Fruit fly (Drosophila melanogaster) whole organism, embryonic: Measurements from ENCODE around the gene Xe7.
A peak's percentile ranks its signal among the peaks of the same experiment; 100 is the strongest.

Experiments
- Abd-B ChIP-seq: fragments of 200-800 bp; sonication (Bioruptor generic); optimal IDR thresholded peaks from 2 replicates; lab custom pipeline; 2018; ENCODE audit warnings: missing biosample characterization, mild to moderate bottlenecking, missing genetic modification characterization, moderate library complexity
- Aef1 ChIP-seq: fragments of 200-800 bp; sonication (Bioruptor generic); IDR thresholded peaks from 3 replicates; pipeline ENCODE4 v1.3.6; 2022; ENCODE audit warnings: missing biosample characterization, missing genetic modification characterization
- Atf6 ChIP-seq: fragments of 200-800 bp; sonication (Bioruptor generic); IDR thresholded peaks from 2 replicates; pipeline ENCODE4 v1.3.6; 2022; ENCODE audit warnings: missing biosample characterization, missing genetic modification characterization
- CG1024 ChIP-seq: fragments of 200-800 bp; sonication (Bioruptor generic); IDR thresholded peaks from 2 replicates; pipeline ENCODE4 v1.3.6; 2022; ENCODE audit warnings: missing biosample characterization, missing genetic modification characterization
- CG10366 ChIP-seq: fragments of 200-800 bp; sonication (Bioruptor generic); IDR thresholded peaks from 2 replicates; pipeline ENCODE4 v1.3.6; 2022; ENCODE audit warnings: missing biosample characterization, missing genetic modification characterization
- CG10654 ChIP-seq: fragments of 200-800 bp; sonication (Bioruptor generic); optimal IDR thresholded peaks from 2 replicates; lab custom pipeline; 2016; ENCODE audit warnings: missing biosample characterization, missing genetic modification characterization
- CG11504 ChIP-seq: fragments of 200-800 bp; sonication (Bioruptor generic); optimal IDR thresholded peaks from 3 replicates; lab custom pipeline; 2019; ENCODE audit warnings: missing biosample characterization, mild to moderate bottlenecking, missing genetic modification characterization, moderate library complexity
- CG13775 ChIP-seq: fragments of 200-800 bp; sonication (Bioruptor generic); optimal IDR thresholded peaks from 3 replicates; lab custom pipeline; 2017; ENCODE audit warnings: missing biosample characterization, mild to moderate bottlenecking, missing genetic modification characterization
- CG14050 ChIP-seq: fragments of 200-800 bp; sonication (Bioruptor generic); IDR thresholded peaks from 3 replicates; pipeline ENCODE4 v1.3.6; 2022; ENCODE audit warnings: missing biosample characterization, missing genetic modification characterization
- CG14441 ChIP-seq: fragments of 200-800 bp; sonication (Bioruptor generic); IDR thresholded peaks from 2 replicates; pipeline ENCODE4 v1.3.6; 2022; ENCODE audit warnings: missing biosample characterization, missing genetic modification characterization
- CG16863 ChIP-seq: fragments of 200-800 bp; sonication (Bioruptor generic); optimal IDR thresholded peaks from 3 replicates; lab custom pipeline; 2016; ENCODE audit warnings: missing biosample characterization, missing genetic modification characterization
- CG17359 ChIP-seq: fragments of 200-800 bp; sonication (Bioruptor generic); optimal IDR thresholded peaks from 3 replicates; lab custom pipeline; 2018; ENCODE audit warnings: missing biosample characterization, mild to moderate bottlenecking, missing genetic modification characterization, moderate library complexity
- CG30020 ChIP-seq: fragments of 200-800 bp; optimal IDR thresholded peaks from 2 replicates; lab custom pipeline; 2019; ENCODE audit warnings: missing biosample characterization, mild to moderate bottlenecking, missing genetic modification characterization, moderate library complexity
- CG34422 ChIP-seq: fragments of 200-800 bp; sonication (Bioruptor generic); IDR thresholded peaks from 3 replicates; pipeline ENCODE4 v1.3.6; 2022; ENCODE audit warnings: missing biosample characterization, missing genetic modification characterization
- CG5953 ChIP-seq: fragments of 200-800 bp; sonication (Bioruptor generic); IDR thresholded peaks from 2 replicates; pipeline ENCODE4 v1.3.6; 2022; ENCODE audit warnings: missing biosample characterization, missing genetic modification characterization
- CG6175 ChIP-seq: fragments of 200-800 bp; sonication (Bioruptor generic); IDR thresholded peaks from 3 replicates; pipeline ENCODE4 v1.3.6; 2022; ENCODE audit warnings: missing biosample characterization, missing genetic modification characterization
- CG7271 ChIP-seq: fragments of 200-800 bp; sonication (Bioruptor generic); optimal IDR thresholded peaks from 2 replicates; lab custom pipeline; 2018; ENCODE audit warnings: missing biosample characterization, mild to moderate bottlenecking, missing genetic modification characterization, moderate library complexity
- CG7357 ChIP-seq: fragments of 200-800 bp; sonication (Bioruptor generic); IDR thresholded peaks from 3 replicates; pipeline ENCODE4 v1.3.6; 2022; ENCODE audit warnings: missing biosample characterization, missing genetic modification characterization
- CG7963 ChIP-seq: fragments of 200-800 bp; sonication (Bioruptor generic); IDR thresholded peaks from 3 replicates; pipeline ENCODE4 v1.3.6; 2022; ENCODE audit warnings: missing biosample characterization, missing genetic modification characterization; ENCODE audit not compliant: partially characterized antibody
- CG9215 ChIP-seq: fragments of 200-800 bp; sonication (Bioruptor generic); IDR thresholded peaks from 2 replicates; pipeline ENCODE4 v1.3.6; 2022; ENCODE audit warnings: missing biosample characterization, missing genetic modification characterization
- CG9609 ChIP-seq: fragments of 200-800 bp; sonication (Bioruptor generic); optimal IDR thresholded peaks from 3 replicates; lab custom pipeline; 2016; ENCODE audit warnings: missing biosample characterization, missing genetic modification characterization
- CG9932 ChIP-seq: fragments of 200-800 bp; sonication (Bioruptor generic); IDR thresholded peaks from 2 replicates; pipeline ENCODE4 v1.3.6; 2022; ENCODE audit warnings: missing biosample characterization, missing genetic modification characterization
- Chrac-16 ChIP-seq: fragments of 200-800 bp; sonication (Bioruptor generic); optimal IDR thresholded peaks from 3 replicates; lab custom pipeline; 2016; ENCODE audit warnings: missing biosample characterization, missing genetic modification characterization
- CrebB ChIP-seq: fragments of 200-800 bp; sonication (Bioruptor generic); optimal IDR thresholded peaks from 3 replicates; lab custom pipeline; 2018; ENCODE audit warnings: missing biosample characterization, mild to moderate bottlenecking, missing genetic modification characterization
- E2f2 ChIP-seq: fragments of 200-800 bp; sonication (Bioruptor generic); IDR thresholded peaks from 2 replicates; pipeline ENCODE4 v1.3.6; 2022; ENCODE audit warnings: missing biosample characterization, missing genetic modification characterization
- Eip74EF ChIP-seq, 2 experiments: fragments of 200-800 bp in 1 of 2; fragments of >200 bp in 1 of 2; sonication (Bioruptor generic) in 1 of 2; optimal IDR thresholded peaks; 2 replicates each; lab custom pipeline; 2017 to 2019; ENCODE audit warnings: missing biosample characterization in 2 of 2, missing genetic modification characterization in 2 of 2, mild to moderate bottlenecking in 1 of 2, moderate library complexity in 1 of 2
- Ets97D ChIP-seq: fragments of 200-800 bp; sonication (Bioruptor generic); optimal IDR thresholded peaks from 3 replicates; lab custom pipeline; 2016; ENCODE audit warnings: missing biosample characterization, missing genetic modification characterization
- Fer2 ChIP-seq: fragments of 200-800 bp; sonication (Bioruptor generic); optimal IDR thresholded peaks from 2 replicates; lab custom pipeline; 2018; ENCODE audit warnings: missing biosample characterization, mild to moderate bottlenecking, missing genetic modification characterization, moderate library complexity
- Fer3 ChIP-seq: fragments of 200-800 bp; sonication (Bioruptor generic); optimal IDR thresholded peaks from 2 replicates; lab custom pipeline; 2018; ENCODE audit warnings: missing biosample characterization, mild to moderate bottlenecking, missing genetic modification characterization, moderate library complexity
- MESR4 ChIP-seq: fragments of 200-800 bp; sonication (Bioruptor generic); optimal IDR thresholded peaks from 2 replicates; lab custom pipeline; 2018; ENCODE audit warnings: missing biosample characterization, mild to moderate bottlenecking, missing genetic modification characterization, moderate library complexity
- NK7.1 ChIP-seq: fragments of 200-800 bp; sonication (Bioruptor generic); optimal IDR thresholded peaks from 3 replicates; lab custom pipeline; 2016; ENCODE audit warnings: missing biosample characterization, missing genetic modification characterization
- Oli ChIP-seq: fragments of 200-800 bp; sonication (Bioruptor generic); optimal IDR thresholded peaks from 2 replicates; lab custom pipeline; 2018; ENCODE audit warnings: missing biosample characterization, mild to moderate bottlenecking, missing genetic modification characterization, moderate library complexity
- Ptx1 ChIP-seq: fragments of 200-800 bp; sonication (Bioruptor generic); IDR thresholded peaks from 2 replicates; pipeline ENCODE4 v1.3.6; 2022; ENCODE audit warnings: missing biosample characterization, missing genetic modification characterization
- Tbp ChIP-seq: fragments of >200 bp; optimal IDR thresholded peaks from 2 replicates; lab custom pipeline; 2018; ENCODE audit warnings: missing biosample characterization, missing genetic modification characterization
- cato ChIP-seq: fragments of 200-800 bp; sonication (Bioruptor generic); optimal IDR thresholded peaks from 2 replicates; lab custom pipeline; 2016; ENCODE audit warnings: missing biosample characterization, missing genetic modification characterization, borderline replicate concordance
- ci ChIP-seq: fragments of 200-800 bp; sonication (Bioruptor generic); IDR thresholded peaks from 3 replicates; pipeline ENCODE4 v1.3.6; 2022; ENCODE audit warnings: missing biosample characterization, missing genetic modification characterization
- croc ChIP-seq: fragments of 200-800 bp; sonication (Bioruptor generic); conservative IDR thresholded peaks from 3 replicates; pipeline ENCODE4 v1.3.6; 2022; ENCODE audit warnings: missing biosample characterization, missing genetic modification characterization
- ewg ChIP-seq: fragments of 200-800 bp; sonication (Bioruptor generic); optimal IDR thresholded peaks from 3 replicates; lab custom pipeline; 2017; ENCODE audit warnings: mild to moderate bottlenecking, missing biosample characterization, missing genetic modification reagents, missing genetic modification characterization
- h ChIP-seq: fragments of >200 bp; optimal IDR thresholded peaks from 2 replicates; lab custom pipeline; 2017
- oc ChIP-seq: fragments of 200-800 bp; sonication (Bioruptor generic); optimal IDR thresholded peaks from 2 replicates; lab custom pipeline; 2018; ENCODE audit warnings: missing biosample characterization, mild to moderate bottlenecking, missing genetic modification characterization, moderate library complexity
- p53 ChIP-seq: fragments of 200-800 bp; sonication (Bioruptor generic); optimal IDR thresholded peaks from 2 replicates; lab custom pipeline; 2016; ENCODE audit warnings: missing biosample characterization, missing genetic modification characterization
- psq ChIP-seq: fragments of 200-800 bp; sonication (Bioruptor generic); optimal IDR thresholded peaks from 2 replicates; lab custom pipeline; 2017; ENCODE audit warnings: missing biosample characterization, missing genetic modification characterization
- schlank ChIP-seq: fragments of 200-800 bp; sonication (Bioruptor generic); optimal IDR thresholded peaks from 2 replicates; lab custom pipeline; 2018; ENCODE audit warnings: missing biosample characterization, mild to moderate bottlenecking, missing genetic modification characterization
- shn ChIP-seq: fragments of 200-800 bp; sonication (Bioruptor generic); optimal IDR thresholded peaks from 3 replicates; lab custom pipeline; 2016; ENCODE audit warnings: missing biosample characterization, missing genetic modification characterization
- sima ChIP-seq: fragments of 200-800 bp; sonication (Bioruptor generic); optimal IDR thresholded peaks from 2 replicates; lab custom pipeline; 2016; ENCODE audit warnings: missing biosample characterization, missing genetic modification characterization
- tna ChIP-seq: fragments of 200-800 bp; sonication (Bioruptor generic); IDR thresholded peaks from 2 replicates; pipeline ENCODE4 v1.3.6; 2022; ENCODE audit warnings: missing biosample characterization, missing genetic modification characterization; ENCODE audit not compliant: partially characterized antibody
- ttk ChIP-seq: fragments of 200-800 bp; sonication (Bioruptor generic); IDR thresholded peaks from 2 replicates; pipeline ENCODE4 v2.1.2; 2022; ENCODE audit warnings: missing biosample characterization, missing genetic modification characterization
- usp ChIP-seq: fragments of >200 bp; optimal IDR thresholded peaks from 2 replicates; lab custom pipeline; 2017; ENCODE audit warnings: missing biosample characterization, missing genetic modification characterization
- wor ChIP-seq: fragments of 200-800 bp; sonication (Bioruptor generic); IDR thresholded peaks from 2 replicates; pipeline ENCODE4 v1.3.6; 2022; ENCODE audit warnings: missing biosample characterization, missing genetic modification characterization
- z ChIP-seq: fragments of 200-800 bp; sonication (Bioruptor generic); IDR thresholded peaks from 3 replicates; pipeline ENCODE4 v1.3.6; 2022; ENCODE audit warnings: missing biosample characterization, missing genetic modification characterization
- zen ChIP-seq: fragments of 200-800 bp; sonication (Bioruptor generic); optimal IDR thresholded peaks from 3 replicates; lab custom pipeline; 2018; ENCODE audit warnings: missing biosample characterization, mild to moderate bottlenecking, missing genetic modification characterization, moderate library complexity

The Xe7 gene

DNA sequence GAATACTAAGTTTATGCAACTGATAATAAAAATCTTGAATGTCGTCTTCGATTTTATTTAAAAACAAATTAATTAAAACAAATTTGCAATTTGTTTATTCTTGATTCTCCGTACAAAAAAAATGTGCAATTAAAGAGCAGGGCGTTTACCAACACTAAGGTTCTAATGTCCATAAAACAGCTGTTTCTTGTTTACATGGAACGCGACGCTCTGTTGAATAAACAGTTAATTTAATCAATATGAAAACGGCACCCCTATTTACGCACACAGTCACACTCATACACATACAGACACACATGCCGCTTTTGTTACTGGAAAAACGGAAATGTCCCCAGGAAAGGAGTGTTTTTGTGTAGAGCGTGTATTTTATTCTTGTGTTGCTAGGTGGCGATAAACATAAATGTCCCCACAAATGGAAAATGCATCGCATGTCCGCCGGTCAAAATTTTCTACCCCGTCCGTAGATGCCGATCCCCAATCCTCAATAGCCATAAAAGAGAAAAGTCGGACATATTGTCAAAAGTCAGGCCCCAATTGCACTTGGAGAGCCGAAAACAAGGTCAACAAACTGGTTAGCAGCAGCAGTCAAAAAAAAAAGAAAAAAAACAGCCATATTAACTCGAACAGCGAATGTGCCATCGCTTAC, 46.0 kb downstream of the Xe7 start (continued):
- TF ChIP-seq h (lab: Kevin White, UChicago): no peak
- no peak for TF ChIP-seq z (GFP tag; lab: Robert Waterston, UW)
- TF ChIP-seq CG9609 (GFP tag; lab: Kevin White, UChicago): peak; percentile 29
- TF ChIP-seq Ets97D (GFP tag; lab: Kevin White, UChicago): peak; percentile 63
- peak; percentile 71 for TF ChIP-seq CG16863
- TF ChIP-seq Fer3 (tag; lab: Kevin White, UChicago): peak; percentile 81
- peak in 1 of 2 experiments; percentile 34 for TF ChIP-seq Eip74EF (GFP tag; optimal IDR thresholded peaks at IDR 0.05; lab: Kevin White, UChicago)
- no peak for TF ChIP-seq wor
- TF ChIP-seq CG14050 (GFP tag; lab: Robert Waterston, UW): no peak
- no peak for TF ChIP-seq ttk (GFP tag; lab: Robert Waterston, UW)
- peak; percentile 52 for TF ChIP-seq CG13775 (GFP tag; lab: Kevin White, UChicago)
- peak; percentile 66 for TF ChIP-seq psq (GFP tag; lab: Kevin White, UChicago)
- peak; percentile 53 for TF ChIP-seq sima
- no peak for TF ChIP-seq tna (GFP tag; lab: Robert Waterston, UW)
- no peak for TF ChIP-seq CG1024 (GFP tag; lab: Robert Waterston, UW)
- peak; percentile 72 for TF ChIP-seq CG11504 (tag; lab: Kevin White, UChicago)
- peak; percentile 83 for TF ChIP-seq CrebB (tag; lab: Kevin White, UChicago)
- no peak for TF ChIP-seq CG7357
- peak; percentile 76 for TF ChIP-seq oc (tag; lab: Kevin White, UChicago)
- TF ChIP-seq CG7963 (GFP tag; lab: Robert Waterston, UW): no peak
- TF ChIP-seq Ptx1 (GFP tag; lab: Robert Waterston, UW): no peak
- no peak for TF ChIP-seq Atf6 (GFP tag; lab: Robert Waterston, UW)
- peak; percentile 56 for TF ChIP-seq ewg
- TF ChIP-seq CG7271 (tag; lab: Kevin White, UChicago): peak; percentile 78
- no peak; the same call in 2 of the 3 replicates for TF ChIP-seq croc (GFP tag; lab: Robert Waterston, UW)
- TF ChIP-seq NK7.1 (GFP tag; lab: Kevin White, UChicago): peak; percentile 75
- no peak for TF ChIP-seq CG6175 (GFP tag; lab: Robert Waterston, UW)
- TF ChIP-seq CG9932 (GFP tag; lab: Robert Waterston, UW): no peak
- TF ChIP-seq CG9215 (GFP tag; lab: Robert Waterston, UW): no peak
- no peak for TF ChIP-seq ci (GFP tag; lab: Robert Waterston, UW)
- TF ChIP-seq Aef1 (GFP tag; lab: Robert Waterston, UW): no peak
- peak; percentile 62 for TF ChIP-seq schlank
- TF ChIP-seq CG34422 (GFP tag; lab: Robert Waterston, UW): no peak
- peak; percentile 82 for TF ChIP-seq CG17359 (tag; lab: Kevin White, UChicago)
- no peak for TF ChIP-seq Tbp
- TF ChIP-seq Fer2: peak; percentile 39
- no peak for TF ChIP-seq Abd-B (GFP tag; lab: Kevin White, UChicago)
- TF ChIP-seq CG30020: peak; percentile 69
- TF ChIP-seq Oli: peak; percentile 23
- peak; percentile 54 for TF ChIP-seq cato
- no peak for TF ChIP-seq usp
- TF ChIP-seq zen (tag; lab: Kevin White, UChicago): peak; percentile 92
- TF ChIP-seq CG10654 (GFP tag; lab: Kevin White, UChicago): peak; percentile 74
- TF ChIP-seq E2f2: no peak
- TF ChIP-seq MESR4 (GFP tag; lab: Kevin White, UChicago): peak; percentile 49
- peak; percentile 38 for TF ChIP-seq Chrac-16
- TF ChIP-seq p53 (GFP tag; lab: Kevin White, UChicago): peak; percentile 49
- no peak for TF ChIP-seq CG5953 (GFP tag; lab: Robert Waterston, UW)
- TF ChIP-seq CG10366 (GFP tag; lab: Robert Waterston, UW): no peak
- peak; percentile 52 for TF ChIP-seq shn (GFP tag; lab: Kevin White, UChicago)
- no peak for TF ChIP-seq CG14441 (GFP tag; lab: Robert Waterston, UW)
